Worm (Caenorhabditis elegans): ENCODE data around the gene dnj-1.

- TF ChIP-seq skn-1 (tag; optimal IDR thresholded peaks at IDR 0.05) (no peak), lsy-2 (tag; optimal IDR thresholded peaks at IDR 0.05) (no peak), unc-130 (tag; optimal IDR thresholded peaks at IDR 0.05) (no peak), C16A3.4 (tag; optimal IDR thresholded peaks at IDR 0.05) (no peak), C34B4.2 (tag; optimal IDR thresholded peaks at IDR 0.05) (no peak), nhr-237 (tag; optimal IDR thresholded peaks at IDR 0.05) (no peak), hlh-17 (GFP tag; optimal IDR thresholded peaks at IDR 0.05; ENCODE audit: borderline replicate concordance) (no peak), blmp-1 (tag; optimal IDR thresholded peaks at IDR 0.05) (no peak)
These were observed 50.0 kb downstream of the dnj-1 start for ce11 chrIV:11348822-11349221.
